Fruit fly (Drosophila melanogaster) whole organism, pupa: ENCODE results near the gene HLH3B.

ENCODE experiments used
- CG10348 ChIP-seq: fragments of 200-800 bp; sonication (Bioruptor generic); IDR thresholded peaks from 2 replicates; pipeline ENCODE4 v1.3.6; 2022; ENCODE audit warnings: missing biosample characterization, missing genetic modification characterization
- CG12605 ChIP-seq: fragments of 200-800 bp; sonication (Bioruptor generic); IDR thresholded peaks from 2 replicates; pipeline ENCODE4 v1.3.6; 2022; ENCODE audit warnings: missing biosample characterization, missing genetic modification characterization
- CG13204 ChIP-seq: fragments of 200-800 bp; sonication (Bioruptor generic); optimal IDR thresholded peaks from 2 replicates; lab custom pipeline; 2018; ENCODE audit warnings: missing biosample characterization, mild to moderate bottlenecking, missing genetic modification characterization, moderate library complexity
- CG14655 ChIP-seq: fragments of 200-800 bp; sonication (Bioruptor generic); optimal IDR thresholded peaks from 3 replicates; lab custom pipeline; 2017; ENCODE audit warnings: mild to moderate bottlenecking, missing biosample characterization, missing genetic modification reagents, missing genetic modification characterization
- CG15710 ChIP-seq: fragments of 200-800 bp; sonication (Bioruptor generic); optimal IDR thresholded peaks from 2 replicates; lab custom pipeline; 2018; ENCODE audit warnings: missing biosample characterization, mild to moderate bottlenecking, missing genetic modification characterization, moderate library complexity
- CG17806 ChIP-seq: fragments of 200-800 bp; sonication (Bioruptor generic); optimal IDR thresholded peaks from 2 replicates; lab custom pipeline; 2018; ENCODE audit warnings: missing biosample characterization, mild to moderate bottlenecking, missing genetic modification characterization, moderate library complexity
- CG32121 ChIP-seq: fragments of 200-800 bp; sonication (Bioruptor generic); IDR thresholded peaks from 2 replicates; pipeline ENCODE4 v1.3.6; 2022; ENCODE audit warnings: missing biosample characterization, missing genetic modification characterization
- CG34367 ChIP-seq: fragments of 200-800 bp; sonication (Bioruptor generic); optimal IDR thresholded peaks from 2 replicates; lab custom pipeline; 2018; ENCODE audit warnings: missing biosample characterization, mild to moderate bottlenecking, missing genetic modification characterization
- CG4496 ChIP-seq: fragments of 200-800 bp; sonication (Bioruptor generic); IDR thresholded peaks from 3 replicates; pipeline ENCODE4 v1.3.6; 2022; ENCODE audit warnings: missing biosample characterization, missing genetic modification characterization
- CG8159 ChIP-seq: fragments of 200-800 bp; sonication (Bioruptor generic); optimal IDR thresholded peaks from 3 replicates; lab custom pipeline; 2018; ENCODE audit warnings: missing biosample characterization, mild to moderate bottlenecking, missing genetic modification characterization, moderate library complexity
- CG8301 ChIP-seq: fragments of 200-800 bp; sonication (Bioruptor generic); optimal IDR thresholded peaks from 2 replicates; lab custom pipeline; 2018; ENCODE audit warnings: missing biosample characterization, mild to moderate bottlenecking, missing genetic modification characterization
- CG9948 ChIP-seq: fragments of 200-800 bp; sonication (Bioruptor generic); optimal IDR thresholded peaks from 2 replicates; lab custom pipeline; 2018; ENCODE audit warnings: missing biosample characterization, mild to moderate bottlenecking, missing genetic modification characterization, moderate library complexity
- D1 ChIP-seq: fragments of 200-800 bp; sonication (Bioruptor generic); optimal IDR thresholded peaks from 2 replicates; lab custom pipeline; 2018; ENCODE audit warnings: missing biosample characterization, mild to moderate bottlenecking, missing genetic modification characterization, moderate library complexity
- EcR ChIP-seq: fragments of 200-800 bp; sonication (Bioruptor generic); optimal IDR thresholded peaks from 3 replicates; lab custom pipeline; 2019; ENCODE audit warnings: missing biosample characterization, missing genetic modification characterization, mild to moderate bottlenecking, moderate library complexity, missing genetic modification reagents
- Ets98B ChIP-seq: fragments of 200-800 bp; sonication (Bioruptor generic); IDR thresholded peaks from 2 replicates; pipeline ENCODE4 v1.3.6; 2022; ENCODE audit warnings: missing biosample characterization, missing genetic modification characterization
- Pif1A ChIP-seq: fragments of 200-800 bp; sonication (Bioruptor generic); optimal IDR thresholded peaks from 3 replicates; lab custom pipeline; 2016; ENCODE audit warnings: missing biosample characterization, missing genetic modification characterization
- Pif1B ChIP-seq: fragments of 200-800 bp; sonication (Bioruptor generic); optimal IDR thresholded peaks from 3 replicates; lab custom pipeline; 2016; ENCODE audit warnings: missing biosample characterization, missing genetic modification characterization
- Snoo ChIP-seq: fragments of 200-800 bp; sonication (Bioruptor generic); optimal IDR thresholded peaks from 3 replicates; lab custom pipeline; 2017; ENCODE audit warnings: missing biosample characterization, mild to moderate bottlenecking, missing genetic modification characterization, inconsistent platforms
- fd96Ca ChIP-seq: fragments of 200-800 bp; sonication (Bioruptor generic); IDR thresholded peaks from 3 replicates; pipeline ENCODE4 v1.3.6; 2022; ENCODE audit warnings: missing biosample characterization, missing genetic modification characterization
- gl ChIP-seq: fragments of 200-800 bp; sonication (Bioruptor generic); optimal IDR thresholded peaks from 2 replicates; lab custom pipeline; 2018; ENCODE audit warnings: missing biosample characterization, mild to moderate bottlenecking, missing genetic modification characterization
- rn ChIP-seq: fragments of 200-800 bp; sonication (Bioruptor generic); IDR thresholded peaks from 2 replicates; pipeline ENCODE4 v1.3.6; 2022; ENCODE audit warnings: missing biosample characterization, missing genetic modification characterization

The HLH3B gene

DNA sequence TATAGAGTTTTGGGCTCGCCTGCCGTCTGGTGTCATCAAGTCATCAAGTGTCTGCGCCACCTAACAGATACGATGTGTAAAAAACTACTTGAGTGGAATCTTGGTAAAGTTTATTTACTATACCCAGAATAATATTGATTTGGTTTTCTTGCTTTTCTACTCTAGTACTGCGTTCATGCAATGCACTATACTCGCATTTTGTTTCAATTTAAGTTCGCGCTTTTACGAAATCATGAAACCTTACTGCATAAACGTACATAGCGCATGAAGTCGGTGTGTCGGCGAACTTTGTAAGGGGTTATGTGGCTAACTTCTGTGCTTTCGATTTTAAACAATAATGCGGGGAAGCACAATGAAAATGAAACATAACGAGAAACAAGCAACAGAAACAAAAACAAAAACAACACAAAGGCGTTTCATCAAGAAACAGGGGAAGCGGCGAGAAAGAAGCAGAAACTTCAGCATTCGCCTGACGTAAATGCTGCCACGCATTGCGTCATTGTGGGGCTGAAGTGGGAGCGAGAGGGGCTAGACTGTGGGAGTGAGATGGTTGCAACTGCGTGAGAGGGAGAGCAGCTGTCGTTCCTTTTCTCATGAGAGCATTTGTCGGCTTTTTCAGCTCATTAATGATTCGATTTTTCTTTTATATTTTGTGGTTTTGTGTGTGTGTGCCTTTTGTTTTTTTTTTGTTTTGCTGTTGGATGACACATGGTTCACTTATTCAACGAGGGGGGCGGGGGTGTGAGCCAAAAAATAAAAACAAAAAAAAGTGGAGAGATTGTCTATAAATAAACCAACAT, 29.2 kb downstream of the HLH3B start:
- TF ChIP-seq CG15710 (tag; lab: Kevin White, UChicago) = no peak
- no peak for TF ChIP-seq Pif1A (GFP tag; lab: Kevin White, UChicago)
- TF ChIP-seq Pif1B = no peak
- peak; percentile 71; the same call in 2 of the 3 replicates for TF ChIP-seq CG4496 (GFP tag; lab: Robert Waterston, UW)
- TF ChIP-seq CG12605 (GFP tag; lab: Robert Waterston, UW) = peak; percentile 67
- peak; percentile 80 for TF ChIP-seq CG32121
- peak; percentile 32 for TF ChIP-seq CG13204 (GFP tag; lab: Kevin White, UChicago)
- peak; percentile 76 for TF ChIP-seq EcR
- no peak for TF ChIP-seq D1 (tag; lab: Kevin White, UChicago)
- peak; percentile 75 for TF ChIP-seq fd96Ca (GFP tag; lab: Robert Waterston, UW)
- peak; percentile 65; the same call in 1 of the 2 replicates for TF ChIP-seq rn (GFP tag; lab: Robert Waterston, UW)
- TF ChIP-seq Ets98B (GFP tag; lab: Robert Waterston, UW) = peak; percentile 67
- no peak for TF ChIP-seq CG10348

DNA sequence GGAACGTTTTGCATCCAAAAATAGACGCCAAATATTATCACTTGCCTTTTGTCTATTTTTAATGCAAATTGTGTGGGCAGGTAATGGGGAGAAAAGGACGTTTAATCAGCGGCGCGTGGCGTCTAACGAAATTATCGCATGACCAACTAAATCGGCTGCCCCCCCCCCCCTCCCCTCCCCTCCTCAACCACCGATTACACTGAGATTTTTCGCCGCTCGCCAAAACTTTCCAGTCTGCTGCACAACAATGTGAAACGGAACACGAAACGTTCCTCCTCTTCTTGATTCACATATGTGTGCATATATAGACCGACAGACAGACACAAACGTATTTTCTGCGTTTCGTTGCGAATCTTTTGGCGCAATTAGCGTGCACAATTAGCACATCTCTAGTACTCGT, 30.4 kb downstream of the HLH3B start:
- TF ChIP-seq CG15710 (tag; lab: Kevin White, UChicago) (no peak), CG14655 (GFP tag; lab: Kevin White, UChicago) (no peak), CG34367 (tag; lab: Kevin White, UChicago) (no peak), CG8301 (no peak), gl (tag; lab: Kevin White, UChicago) (no peak)

DNA sequence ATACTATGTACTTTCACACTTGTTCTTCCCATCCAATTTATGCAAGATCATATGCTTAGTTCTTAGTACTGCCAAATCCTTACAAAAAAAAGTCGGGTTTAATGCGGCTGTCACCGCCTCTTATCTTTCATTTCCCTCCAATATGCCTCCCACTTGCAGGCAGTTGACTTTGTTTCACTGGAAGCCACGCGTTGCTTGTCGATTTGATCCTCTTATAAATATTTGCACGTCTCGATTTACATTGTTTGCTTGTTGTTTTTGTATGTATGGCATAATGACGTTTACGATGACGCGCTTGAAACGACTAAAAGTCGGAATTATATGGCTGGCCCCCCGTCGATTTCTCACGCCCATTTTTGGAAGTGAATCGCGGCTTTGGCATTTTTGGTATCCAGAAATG, 32.6 kb downstream of the HLH3B start:
- TF ChIP-seq CG12605 (GFP tag; lab: Robert Waterston, UW) (no peak), Pif1A (GFP tag; lab: Kevin White, UChicago) (peak; percentile 10), CG14655 (GFP tag; lab: Kevin White, UChicago) (no peak), CG10348 (no peak)

DNA sequence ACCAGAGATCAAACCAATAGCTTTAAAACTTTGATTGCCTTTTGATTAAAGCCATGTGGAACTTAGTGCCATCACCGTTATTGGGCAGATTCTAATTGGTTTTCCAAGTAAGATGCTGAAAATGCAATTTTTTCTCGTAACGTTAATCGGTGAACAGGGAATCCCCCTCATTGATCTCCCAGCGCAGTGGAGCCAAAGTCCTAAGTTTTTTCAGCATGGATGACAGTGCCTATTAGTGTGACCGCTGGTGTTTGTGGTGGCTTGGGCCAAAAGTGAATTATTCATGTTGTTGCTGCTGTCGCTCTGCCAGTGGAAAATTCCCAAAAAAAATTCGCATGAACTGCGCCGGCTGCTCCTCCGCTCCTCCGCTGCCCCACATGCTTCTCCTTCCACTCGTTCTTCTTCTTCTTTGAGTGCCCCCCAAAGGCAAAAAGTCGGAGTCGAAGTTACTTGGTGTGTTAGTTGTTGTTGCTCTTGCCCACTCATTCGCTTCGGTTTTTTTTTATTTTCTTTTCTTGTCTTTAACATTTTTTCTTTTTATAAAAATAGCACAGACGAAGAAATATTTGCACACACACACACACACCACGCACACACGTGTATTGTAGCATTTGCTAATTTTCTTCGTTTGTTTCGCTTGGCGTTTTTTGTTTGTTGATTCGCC, 33.4 kb downstream of the HLH3B start:
- TF ChIP-seq CG9948 (tag; lab: Kevin White, UChicago) (peak; percentile 58), gl (tag; lab: Kevin White, UChicago) (no peak), CG32121 (peak; percentile 38; the same call in 1 of the 2 replicates), EcR (no peak), D1 (tag; lab: Kevin White, UChicago) (no peak), fd96Ca (GFP tag; lab: Robert Waterston, UW) (peak; percentile 73; the same call in 2 of the 3 replicates), CG8301 (peak; percentile 61), CG13204 (GFP tag; lab: Kevin White, UChicago) (peak; percentile 17), CG8159 (tag; lab: Kevin White, UChicago) (peak; percentile 36), Snoo (tag; lab: Kevin White, UChicago) (peak; percentile 51), Ets98B (GFP tag; lab: Robert Waterston, UW) (peak; percentile 34; the same call in 1 of the 2 replicates), CG14655 (GFP tag; lab: Kevin White, UChicago) (peak; percentile 70), Pif1B (no peak), Pif1A (GFP tag; lab: Kevin White, UChicago) (peak; percentile 41), CG15710 (tag; lab: Kevin White, UChicago) (peak; percentile 63), CG34367 (tag; lab: Kevin White, UChicago) (peak; percentile 47), CG10348 (0 out of 2 replicates have a peak, but pooled peaks have one; percentile 38), CG12605 (GFP tag; lab: Robert Waterston, UW) (peak; percentile 68), rn (GFP tag; lab: Robert Waterston, UW) (no peak), CG17806 (tag; lab: Kevin White, UChicago) (peak; percentile 43), CG4496 (GFP tag; lab: Robert Waterston, UW) (peak; percentile 82)
- TF ChIP-seq, all 21 proteins: peak for 16

DNA sequence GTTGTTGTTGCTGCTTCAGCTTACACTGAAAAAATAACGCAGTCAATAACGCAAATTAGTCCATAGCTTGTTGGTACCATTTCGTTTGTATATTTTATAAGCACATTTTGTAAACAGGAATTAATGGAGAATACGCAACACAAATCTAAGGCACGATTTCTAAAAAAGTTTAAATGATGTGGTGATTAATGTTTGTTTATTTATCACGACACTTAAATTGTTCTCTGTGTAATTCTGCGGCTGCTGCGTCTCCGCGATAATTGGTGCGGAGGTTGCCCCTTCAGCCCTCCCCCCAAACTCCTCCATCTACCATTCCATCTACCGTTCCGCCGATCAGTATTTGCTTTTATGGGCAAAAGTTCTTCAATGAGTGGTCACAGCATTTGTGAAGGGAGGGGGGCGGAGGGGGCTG, 34.0 kb downstream of the HLH3B start:
- TF ChIP-seq CG8301 = peak; percentile 94
- peak; percentile 84 for TF ChIP-seq Snoo (tag; lab: Kevin White, UChicago)
- TF ChIP-seq CG12605 (GFP tag; lab: Robert Waterston, UW) = peak; percentile 80
- no peak for TF ChIP-seq CG10348
- TF ChIP-seq CG34367 (tag; lab: Kevin White, UChicago) = peak; percentile 91
- peak; percentile 88 for TF ChIP-seq gl (tag; lab: Kevin White, UChicago)
- TF ChIP-seq CG15710 (tag; lab: Kevin White, UChicago) = peak; percentile 87
- peak; percentile 89 for TF ChIP-seq Pif1B
- TF ChIP-seq CG9948 (tag; lab: Kevin White, UChicago) = peak; percentile 89
- TF ChIP-seq CG4496 (GFP tag; lab: Robert Waterston, UW) = peak; percentile 92
- TF ChIP-seq CG14655 (GFP tag; lab: Kevin White, UChicago) = peak; percentile 91
- peak; percentile 92 for TF ChIP-seq CG8159 (tag; lab: Kevin White, UChicago)
- peak; percentile 86 for TF ChIP-seq fd96Ca (GFP tag; lab: Robert Waterston, UW)
- TF ChIP-seq CG13204 (GFP tag; lab: Kevin White, UChicago) = peak; percentile 88
- TF ChIP-seq Pif1A (GFP tag; lab: Kevin White, UChicago) = peak; percentile 92
- TF ChIP-seq EcR = peak; percentile 49
- TF ChIP-seq Ets98B (GFP tag; lab: Robert Waterston, UW) = peak; percentile 91
- peak; percentile 91 for TF ChIP-seq CG17806 (tag; lab: Kevin White, UChicago)
- peak; percentile 91 for TF ChIP-seq CG32121
- TF ChIP-seq rn (GFP tag; lab: Robert Waterston, UW) = peak; percentile 80
- peak; percentile 80 for TF ChIP-seq D1 (tag; lab: Kevin White, UChicago)
